Worm (Caenorhabditis elegans) whole organism, L4 larva: ENCODE results near the gene smk-1.

Experiments
- D1046.2 ChIP-seq: fragments of 200-800 bp; sonication (Bioruptor generic); IDR thresholded peaks from 2 replicates; pipeline ENCODE4 v1.3.6; 2022; ENCODE audit warnings: missing genetic modification characterization, missing compliant biosample characterization
- F49E8.2 ChIP-seq: sonication (generic microtip); optimal IDR thresholded peaks from 2 replicates; lab custom pipeline; 2016; ENCODE audit warnings: missing compliant biosample characterization, mild to moderate bottlenecking, missing genetic modification characterization, borderline replicate concordance
- T26A8.4 ChIP-seq: fragments of 200-800 bp; sonication (Bioruptor generic); IDR thresholded peaks from 2 replicates; pipeline ENCODE4 v1.3.6; 2022; ENCODE audit warnings: missing genetic modification characterization, missing compliant biosample characterization
- Y105C5A.15 ChIP-seq: fragments of 200-800 bp; sonication (Bioruptor generic); IDR thresholded peaks from 2 replicates; pipeline ENCODE4 v1.3.6; 2022; ENCODE audit warnings: missing genetic modification characterization, missing compliant biosample characterization
- Y5F2A.4 ChIP-seq: fragments of 200-800 bp; sonication (Bioruptor generic); optimal IDR thresholded peaks from 2 replicates; lab custom pipeline; 2018; ENCODE audit warnings: mild to moderate bottlenecking, missing genetic modification characterization, missing compliant biosample characterization
- ZK337.2 ChIP-seq: fragments of 200-800 bp; sonication (Bioruptor generic); IDR thresholded peaks from 2 replicates; pipeline ENCODE4 v1.3.6; 2022; ENCODE audit warnings: missing genetic modification reagents, missing genetic modification characterization, missing compliant biosample characterization
- aha-1 ChIP-seq: fragments of 150-350 bp; peaks from one replicate; lab custom pipeline; 2014; ENCODE audit warnings: missing biosample characterization, missing genetic modification characterization
- aly-2 ChIP-seq: sonication (generic microtip); optimal IDR thresholded peaks from 2 replicates; lab custom pipeline; 2018; ENCODE audit warnings: missing biosample characterization, missing genetic modification characterization
- ceh-44 ChIP-seq: fragments of 200-800 bp; sonication (Bioruptor generic); IDR thresholded peaks from 2 replicates; pipeline ENCODE4 v1.3.6; 2022; ENCODE audit warnings: missing genetic modification reagents, missing genetic modification characterization, missing compliant biosample characterization
- ceh-62 ChIP-seq: sonication (generic microtip); optimal IDR thresholded peaks from 2 replicates; lab custom pipeline; 2017; ENCODE audit warnings: missing biosample characterization, missing genetic modification characterization
- ceh-82 ChIP-seq: sonication (generic microtip); optimal IDR thresholded peaks from 2 replicates; lab custom pipeline; 2017; ENCODE audit warnings: missing biosample characterization, missing genetic modification characterization
- daf-12 ChIP-seq: fragments of 150-350 bp; optimal IDR thresholded peaks from 2 replicates; lab custom pipeline; 2014; ENCODE audit warnings: missing biosample characterization, missing genetic modification reagents, missing genetic modification characterization
- daf-16 ChIP-seq, 3 experiments: sonication (generic microtip); optimal IDR thresholded peaks; 2 replicates each; lab custom pipeline; 2016 to 2017; ENCODE audit warnings: missing genetic modification characterization in 3 of 3, missing genetic modification reagents in 3 of 3, mild to moderate bottlenecking in 2 of 3, missing compliant biosample characterization in 2 of 3, missing biosample characterization in 1 of 3, moderate library complexity in 1 of 3
- dmd-6 ChIP-seq: fragments of 200-800 bp; sonication (Bioruptor generic); IDR thresholded peaks from 2 replicates; pipeline ENCODE4 v1.3.6; 2022; ENCODE audit warnings: missing genetic modification reagents, missing genetic modification characterization, missing compliant biosample characterization
- dmd-9 ChIP-seq: fragments of 200-800 bp; sonication (Bioruptor generic); IDR thresholded peaks from 2 replicates; pipeline ENCODE4 v1.3.6; 2022; ENCODE audit warnings: missing genetic modification reagents, missing genetic modification characterization, missing compliant biosample characterization
- dpl-1 ChIP-seq: fragments of 150-350 bp; optimal IDR thresholded peaks from 2 replicates; lab custom pipeline; 2014; ENCODE audit warnings: missing biosample characterization, missing genetic modification reagents, missing genetic modification characterization
- egl-27 ChIP-seq: sonication (generic microtip); optimal IDR thresholded peaks from 3 replicates; lab custom pipeline; 2017; ENCODE audit warnings: missing biosample characterization, missing genetic modification reagents, missing genetic modification characterization
- egl-43 ChIP-seq: fragments of 200-800 bp; sonication (Bioruptor generic); IDR thresholded peaks from 2 replicates; pipeline ENCODE4 v1.3.6; 2022; ENCODE audit warnings: missing genetic modification reagents, missing genetic modification characterization, missing compliant biosample characterization
- fkh-10 ChIP-seq: fragments of 150-350 bp; optimal IDR thresholded peaks from 2 replicates; lab custom pipeline; 2014; ENCODE audit warnings: missing biosample characterization, missing genetic modification reagents, missing genetic modification characterization
- fos-1 ChIP-seq: fragments of 150-350 bp; optimal IDR thresholded peaks from 2 replicates; lab custom pipeline; 2014; ENCODE audit warnings: missing biosample characterization, missing genetic modification characterization
- hlh-11 ChIP-seq: fragments of 200-800 bp; sonication (Bioruptor generic); optimal IDR thresholded peaks from 2 replicates; lab custom pipeline; 2018; ENCODE audit warnings: mild to moderate bottlenecking, missing genetic modification characterization, missing compliant biosample characterization
- hlh-30 ChIP-seq: sonication (generic microtip); optimal IDR thresholded peaks from 2 replicates; lab custom pipeline; 2017; ENCODE audit warnings: antibody characterized with exemption, mild to moderate bottlenecking, missing genetic modification characterization, missing compliant biosample characterization; ENCODE audit not compliant: insufficient read depth
- hmg-1.1 ChIP-seq: fragments of 200-800 bp; sonication (Bioruptor generic); IDR thresholded peaks from 2 replicates; pipeline ENCODE4 v1.3.6; 2022; ENCODE audit warnings: missing genetic modification reagents, missing genetic modification characterization, missing compliant biosample characterization
- lin-15B ChIP-seq: fragments of 150-350 bp; sonication (generic microtip); optimal IDR thresholded peaks from 3 replicates; lab custom pipeline; 2014; ENCODE audit warnings: missing biosample characterization, missing genetic modification characterization
- lin-39 ChIP-seq: fragments of 150-350 bp; optimal IDR thresholded peaks from 2 replicates; lab custom pipeline; 2014; ENCODE audit warnings: missing biosample characterization, missing genetic modification reagents, missing genetic modification characterization
- lir-3 ChIP-seq: sonication (generic microtip); optimal IDR thresholded peaks from 2 replicates; lab custom pipeline; 2016; ENCODE audit warnings: mild to moderate bottlenecking, missing genetic modification characterization, missing compliant biosample characterization
- lsy-2 ChIP-seq, 2 experiments: fragments of 150-350 bp in 1 of 2; sonication (generic microtip) in 1 of 2; optimal IDR thresholded peaks; 2 replicates each; lab custom pipeline; 2014 to 2017; ENCODE audit warnings: missing biosample characterization in 2 of 2, missing genetic modification characterization in 2 of 2
- mep-1 ChIP-seq: fragments of 150-350 bp; sonication (generic microtip); optimal IDR thresholded peaks from 3 replicates; lab custom pipeline; 2014; ENCODE audit warnings: missing biosample characterization, missing genetic modification characterization
- nhr-102 ChIP-seq: sonication (generic microtip); optimal IDR thresholded peaks from 2 replicates; lab custom pipeline; 2016; ENCODE audit warnings: mild to moderate bottlenecking, missing genetic modification characterization, moderate library complexity, missing compliant biosample characterization
- nhr-11 ChIP-seq: fragments of 150-350 bp; optimal IDR thresholded peaks from 2 replicates; lab custom pipeline; 2014; ENCODE audit warnings: missing biosample characterization, missing genetic modification characterization
- nhr-28 ChIP-seq: fragments of 150-350 bp; optimal IDR thresholded peaks from 2 replicates; lab custom pipeline; 2014; ENCODE audit warnings: missing biosample characterization, missing genetic modification characterization
- nhr-41 ChIP-seq: fragments of 200-800 bp; sonication (Bioruptor generic); IDR thresholded peaks from 2 replicates; pipeline ENCODE4 v1.3.6; 2022; ENCODE audit warnings: missing genetic modification reagents, missing genetic modification characterization, missing compliant biosample characterization
- nhr-42 ChIP-seq: fragments of 200-800 bp; sonication (Bioruptor generic); IDR thresholded peaks from 2 replicates; pipeline ENCODE4 v1.3.6; 2022; ENCODE audit warnings: missing genetic modification characterization, missing compliant biosample characterization
- saeg-2 ChIP-seq: fragments of 200-800 bp; sonication (Bioruptor generic); IDR thresholded peaks from 2 replicates; pipeline ENCODE4 v1.3.6; 2022; ENCODE audit warnings: missing genetic modification reagents, missing genetic modification characterization, missing compliant biosample characterization
- unc-62 ChIP-seq, 3 experiments: fragments of 150-350 bp in 1 of 3; sonication (generic microtip); optimal IDR thresholded peaks in 2 of 3; peaks in 1 of 3; 1 replicate in 1 of 3; 2 replicates in 2 of 3; lab custom pipeline; 2014 to 2017; ENCODE audit warnings: missing biosample characterization in 3 of 3, missing genetic modification characterization in 3 of 3, missing genetic modification reagents in 3 of 3, missing genotype in 1 of 3
- zfp-3 ChIP-seq: fragments of 200-800 bp; sonication (Bioruptor generic); conservative IDR thresholded peaks from 2 replicates; pipeline ENCODE4 v1.3.6; 2022; ENCODE audit warnings: missing genetic modification reagents, missing genetic modification characterization, missing compliant biosample characterization

The smk-1 gene

DNA sequence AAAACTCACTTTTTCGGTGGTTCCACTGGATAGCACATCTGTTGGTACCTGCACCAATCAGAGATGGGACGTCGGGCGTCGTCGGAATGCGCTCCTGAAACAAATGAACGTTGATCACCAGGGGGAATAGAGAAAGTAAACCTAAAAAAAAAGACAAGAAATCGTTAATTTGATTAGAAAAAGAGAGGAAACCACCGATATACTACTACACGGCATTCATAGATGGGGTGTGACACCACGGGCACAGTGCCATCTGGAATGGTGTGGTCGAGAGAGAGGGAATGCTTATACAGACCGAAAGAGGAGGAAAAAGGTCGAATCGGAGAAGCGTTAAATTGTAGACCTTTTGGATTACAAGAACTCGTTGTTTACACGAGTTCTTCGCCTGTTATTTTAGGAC is 19.5 kb upstream of the smk-1 start, which contains the start of gene C10B5.3:
TSS of gene C10B5.3 (minus strand) at position 101 of the 400 bp plus-strand sequence.
- TF ChIP-seq nhr-41 (GFP tag; lab: Robert Waterston, UW): no peak
- peak in 1 of 2 experiments; percentile 72 for TF ChIP-seq unc-62 (GFP tag; optimal IDR thresholded peaks at IDR 0.05 in 1 of 2; lab: Kevin White, UChicago)
- TF ChIP-seq unc-62 (tag; optimal IDR thresholded peaks at IDR 0.05; lab: Kevin White, UChicago): no peak
- TF ChIP-seq Y105C5A.15 (GFP tag; lab: Robert Waterston, UW): 0 out of 2 replicates have a peak, but pooled peaks have one; percentile 32

ce11 chrV:8592691-8593307 is 14.8 kb upstream of the smk-1 start:
- TF ChIP-seq fos-1: no peak
- TF ChIP-seq dpl-1 (GFP tag; lab: Kevin White, UChicago): no peak
- TF ChIP-seq lir-3 (tag; lab: Kevin White, UChicago): no peak
- no peak for TF ChIP-seq daf-12 (tag; lab: Kevin White, UChicago)
- no peak for TF ChIP-seq nhr-102 (tag; lab: Kevin White, UChicago)
- TF ChIP-seq lin-15B (tag; lab: Kevin White, UChicago): no peak
- TF ChIP-seq F49E8.2 (tag; lab: Kevin White, UChicago): no peak
- TF ChIP-seq Y5F2A.4 (GFP tag; lab: Kevin White, UChicago): no peak
- peak; percentile 57 for TF ChIP-seq fkh-10 (GFP tag; lab: Kevin White, UChicago)

DNA sequence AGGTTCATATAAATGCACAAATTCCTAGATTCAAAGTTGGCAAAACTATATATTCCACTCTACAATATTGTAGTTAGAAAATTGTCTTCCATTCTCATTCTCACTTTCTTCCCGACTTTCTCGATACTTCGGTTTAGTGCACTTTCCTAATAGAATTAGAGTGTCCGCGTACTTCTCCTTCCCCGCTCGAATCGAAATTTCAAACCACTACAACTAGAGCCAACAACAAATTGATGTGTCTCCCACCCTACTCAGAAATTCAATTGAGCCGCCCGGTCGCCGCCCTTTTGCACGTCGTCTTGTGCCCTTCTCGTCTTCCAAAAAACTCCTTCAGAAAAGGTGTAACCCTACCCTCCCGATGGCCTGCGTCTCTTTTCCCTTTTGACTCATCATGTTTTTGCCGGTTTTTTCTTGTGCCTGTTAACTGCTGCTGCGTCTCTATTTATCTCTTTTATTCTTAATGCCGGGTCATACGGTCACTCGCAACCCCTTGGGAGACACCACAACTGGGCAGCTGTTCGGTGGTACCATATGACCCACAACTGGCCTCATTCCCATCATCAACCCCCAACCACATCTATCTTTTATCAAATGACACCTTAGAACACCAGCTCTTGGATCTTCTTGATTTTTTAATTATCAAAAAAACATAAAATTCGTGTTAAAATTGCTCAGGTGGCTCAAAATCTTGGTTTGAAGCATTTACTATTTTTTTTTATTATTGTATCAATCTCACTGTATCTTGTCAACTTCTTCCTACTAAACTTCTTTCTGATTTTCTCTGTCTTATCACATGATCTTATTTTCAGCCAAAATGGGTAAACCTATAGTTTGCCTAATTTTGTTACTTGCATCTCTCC is 13.3 kb upstream of the smk-1 start, which contains the start of gene tag-196:
TSS of gene tag-196 (plus strand) at position 810 of the 860 bp plus-strand sequence.
- TF ChIP-seq hlh-11 (tag; lab: Kevin White, UChicago) (peak; percentile 70), nhr-42 (GFP tag; lab: Robert Waterston, UW) (no peak), daf-16 (GFP tag; optimal IDR thresholded peaks at IDR 0.05; lab: Kevin White, UChicago) (peak in 1 of 2 experiments; percentile 44), daf-16 (tag; optimal IDR thresholded peaks at IDR 0.05; lab: Kevin White, UChicago) (no peak), lsy-2 (tag; optimal IDR thresholded peaks at IDR 0.05; lab: Kevin White, UChicago) (peak in 1 of 2 experiments; percentile 14), T26A8.4 (no peak), aly-2 (no peak), egl-27 (no peak), saeg-2 (GFP tag; lab: Robert Waterston, UW) (no peak), hmg-1.1 (GFP tag; lab: Robert Waterston, UW) (0 out of 2 replicates have a peak, but pooled peaks have one; percentile 17), ceh-82 (tag; lab: Kevin White, UChicago) (no peak), mep-1 (tag; lab: Kevin White, UChicago) (no peak), ceh-62 (tag; lab: Kevin White, UChicago) (no peak), unc-62 (GFP tag; optimal IDR thresholded peaks at IDR 0.05 in 1 of 2; lab: Kevin White, UChicago) (peak in 1 of 2 experiments; percentile 77), unc-62 (tag; optimal IDR thresholded peaks at IDR 0.05; lab: Kevin White, UChicago) (no peak), aha-1 (tag; lab: Kevin White, UChicago) (peak; percentile 89), dmd-6 (GFP tag; lab: Robert Waterston, UW) (no peak), nhr-28 (peak; percentile 12), dmd-9 (no peak), zfp-3 (GFP tag; lab: Robert Waterston, UW) (no peak), egl-43 (GFP tag; lab: Robert Waterston, UW) (no peak), hlh-30 (tag; lab: Kevin White, UChicago) (peak; percentile 92), ceh-44 (GFP tag; lab: Robert Waterston, UW) (no peak), D1046.2 (GFP tag; lab: Robert Waterston, UW) (no peak), ZK337.2 (GFP tag; lab: Robert Waterston, UW) (no peak), nhr-11 (peak; percentile 68), lin-39 (no peak)
